Fruit fly (Drosophila melanogaster) whole organism, embryonic: ENCODE measurements around the gene St2.

ENCODE experiments used
- Atf-2 ChIP-seq: fragments of 200-800 bp; sonication (Bioruptor generic); optimal IDR thresholded peaks from 2 replicates; lab custom pipeline; 2016; ENCODE audit warnings: missing biosample characterization, missing genetic modification characterization
- B-H2 ChIP-seq: fragments of 200-800 bp; sonication (Bioruptor generic); optimal IDR thresholded peaks from 2 replicates; lab custom pipeline; 2018; ENCODE audit warnings: missing biosample characterization, mild to moderate bottlenecking, missing genetic modification characterization
- CG10267 ChIP-seq: fragments of 200-800 bp; sonication (Bioruptor generic); optimal IDR thresholded peaks from 2 replicates; lab custom pipeline; 2018; ENCODE audit warnings: missing biosample characterization, mild to moderate bottlenecking, missing genetic modification characterization, moderate library complexity
- CG10462 ChIP-seq: fragments of 200-800 bp; sonication (Bioruptor generic); optimal IDR thresholded peaks from 2 replicates; lab custom pipeline; 2016; ENCODE audit warnings: missing biosample characterization, missing genetic modification characterization
- CG14014 ChIP-seq: fragments of 200-800 bp; sonication (Bioruptor generic); IDR thresholded peaks from 2 replicates; pipeline ENCODE4 v1.3.6; 2022; ENCODE audit warnings: missing biosample characterization, missing genetic modification characterization
- CG15479 ChIP-seq: fragments of 200-800 bp; sonication (Bioruptor generic); optimal IDR thresholded peaks from 3 replicates; lab custom pipeline; 2019; ENCODE audit warnings: missing biosample characterization, mild to moderate bottlenecking, missing genetic modification characterization, moderate library complexity
- CG17186 ChIP-seq: fragments of 200-800 bp; sonication (Bioruptor generic); optimal IDR thresholded peaks from 3 replicates; lab custom pipeline; 2017; ENCODE audit warnings: missing biosample characterization, missing genetic modification reagents, missing genetic modification characterization
- CG17612 ChIP-seq: fragments of 200-800 bp; sonication (Bioruptor generic); IDR thresholded peaks from 2 replicates; pipeline ENCODE4 v1.3.6; 2022; ENCODE audit warnings: missing biosample characterization, missing genetic modification characterization
- CG1832 ChIP-seq: fragments of 200-800 bp; sonication (Bioruptor generic); optimal IDR thresholded peaks from 2 replicates; lab custom pipeline; 2017; ENCODE audit warnings: missing biosample characterization, mild to moderate bottlenecking, missing genetic modification characterization, inconsistent platforms
- CG18619 ChIP-seq: fragments of 200-800 bp; sonication (Bioruptor generic); optimal IDR thresholded peaks from 3 replicates; lab custom pipeline; 2017; ENCODE audit warnings: missing biosample characterization, mild to moderate bottlenecking, missing genetic modification characterization
- CG32772 ChIP-seq: fragments of 200-800 bp; sonication (Bioruptor generic); IDR thresholded peaks from 2 replicates; pipeline ENCODE4 v1.3.6; 2022; ENCODE audit warnings: missing biosample characterization, missing genetic modification characterization
- CG34422 ChIP-seq: fragments of 200-800 bp; sonication (Bioruptor generic); IDR thresholded peaks from 3 replicates; pipeline ENCODE4 v1.3.6; 2022; ENCODE audit warnings: missing biosample characterization, missing genetic modification characterization
- CG42726 ChIP-seq: fragments of 200-800 bp; sonication (Bioruptor generic); IDR thresholded peaks from 2 replicates; pipeline ENCODE4 v1.3.6; 2022; ENCODE audit warnings: missing biosample characterization, missing genetic modification characterization; ENCODE audit not compliant: partially characterized antibody
- CG4404 ChIP-seq: fragments of 200-800 bp; sonication (Bioruptor generic); IDR thresholded peaks from 2 replicates; pipeline ENCODE4 v1.3.6; 2022; ENCODE audit warnings: missing biosample characterization, missing genetic modification characterization
- CG4707 ChIP-seq: fragments of 200-800 bp; sonication (Bioruptor generic); optimal IDR thresholded peaks from 2 replicates; lab custom pipeline; 2018; ENCODE audit warnings: missing biosample characterization, mild to moderate bottlenecking, missing genetic modification characterization, moderate library complexity
- CG6654 ChIP-seq: fragments of 200-800 bp; sonication (Bioruptor generic); optimal IDR thresholded peaks from 2 replicates; lab custom pipeline; 2017; ENCODE audit warnings: missing biosample characterization, mild to moderate bottlenecking, missing genetic modification characterization
- CG6683 ChIP-seq: fragments of 200-800 bp; sonication (Bioruptor generic); optimal IDR thresholded peaks from 2 replicates; lab custom pipeline; 2017; ENCODE audit warnings: missing biosample characterization, mild to moderate bottlenecking, missing genetic modification characterization, missing genetic modification reagents
- CG7963 ChIP-seq: fragments of 200-800 bp; sonication (Bioruptor generic); IDR thresholded peaks from 3 replicates; pipeline ENCODE4 v1.3.6; 2022; ENCODE audit warnings: missing biosample characterization, missing genetic modification characterization; ENCODE audit not compliant: partially characterized antibody
- CTCF ChIP-seq: fragments of 200-800 bp; sonication (Bioruptor generic); optimal IDR thresholded peaks from 2 replicates; lab custom pipeline; 2017; ENCODE audit warnings: missing biosample characterization, mild to moderate bottlenecking, missing genetic modification characterization, moderate library complexity
- D ChIP-seq, 2 experiments: fragments of 200-800 bp in 1 of 2; fragments of >200 bp in 1 of 2; sonication (Bioruptor generic) in 1 of 2; optimal IDR thresholded peaks; 2 replicates in 1 of 2; 3 replicates in 1 of 2; lab custom pipeline; 2017; ENCODE audit warnings: mild to moderate bottlenecking in 1 of 2, missing biosample characterization in 1 of 2, missing genetic modification characterization in 1 of 2, missing genetic modification reagents in 1 of 2
- Dad ChIP-seq: fragments of 200-800 bp; sonication (Bioruptor generic); optimal IDR thresholded peaks from 3 replicates; lab custom pipeline; 2016; ENCODE audit warnings: missing biosample characterization, missing genetic modification characterization
- Dll ChIP-seq: fragments of 200-800 bp; sonication (Bioruptor generic); IDR thresholded peaks from 4 replicates; pipeline ENCODE4 v1.3.6; 2022; ENCODE audit warnings: missing biosample characterization, missing genetic modification characterization; ENCODE audit not compliant: partially characterized antibody
- Doc2 ChIP-seq: fragments of 200-800 bp; sonication (Bioruptor generic); IDR thresholded peaks from 2 replicates; pipeline ENCODE4 v1.3.6; 2022; ENCODE audit warnings: missing biosample characterization, missing genetic modification characterization
- Gug ChIP-seq: fragments of 200-800 bp; sonication (Bioruptor generic); IDR thresholded peaks from 4 replicates; pipeline ENCODE4 v1.3.6; 2022; ENCODE audit warnings: missing biosample characterization, missing genetic modification characterization
- HLH54F ChIP-seq: fragments of 200-800 bp; sonication (Bioruptor generic); optimal IDR thresholded peaks from 3 replicates; lab custom pipeline; 2016; ENCODE audit warnings: missing biosample characterization, missing genetic modification characterization
- HmgZ ChIP-seq: fragments of 200-800 bp; sonication (Bioruptor generic); optimal IDR thresholded peaks from 2 replicates; lab custom pipeline; 2018; ENCODE audit warnings: missing biosample characterization, mild to moderate bottlenecking, missing genetic modification characterization
- Jarid2 ChIP-seq: fragments of 200-800 bp; sonication (Bioruptor generic); optimal IDR thresholded peaks from 3 replicates; lab custom pipeline; 2017; ENCODE audit warnings: mild to moderate bottlenecking, missing biosample characterization, missing genetic modification reagents, missing genetic modification characterization
- MESR4 ChIP-seq: fragments of 200-800 bp; sonication (Bioruptor generic); optimal IDR thresholded peaks from 2 replicates; lab custom pipeline; 2018; ENCODE audit warnings: missing biosample characterization, mild to moderate bottlenecking, missing genetic modification characterization, moderate library complexity
- Max ChIP-seq: fragments of 200-800 bp; sonication (Bioruptor generic); optimal IDR thresholded peaks from 2 replicates; lab custom pipeline; 2016; ENCODE audit warnings: missing biosample characterization, mild to moderate bottlenecking, missing genetic modification characterization
- Med ChIP-seq: fragments of 200-800 bp; sonication (Bioruptor generic); peaks from one replicate; lab custom pipeline; 2016; ENCODE audit warnings: missing biosample characterization, missing genetic modification characterization, mild to moderate bottlenecking, inconsistent platforms, moderate library complexity
- Nf-YA ChIP-seq: fragments of 200-800 bp; sonication (Bioruptor generic); IDR thresholded peaks from 2 replicates; pipeline ENCODE4 v1.3.6; 2022; ENCODE audit warnings: missing biosample characterization, missing genetic modification characterization
- Ravus ChIP-seq: fragments of 200-800 bp; sonication (Bioruptor generic); IDR thresholded peaks from 2 replicates; pipeline ENCODE4 v1.3.6; 2022; ENCODE audit warnings: missing biosample characterization, missing genetic modification characterization
- Scr ChIP-seq: fragments of 200-800 bp; sonication (Bioruptor generic); IDR thresholded peaks from 2 replicates; pipeline ENCODE4 v1.3.6; 2022; ENCODE audit warnings: missing biosample characterization, missing genetic modification characterization; ENCODE audit not compliant: partially characterized antibody
- Usf ChIP-seq: fragments of 200-800 bp; sonication (Bioruptor generic); optimal IDR thresholded peaks from 2 replicates; lab custom pipeline; 2017; ENCODE audit warnings: missing genotype, missing biosample characterization, missing genetic modification characterization
- ap ChIP-seq: fragments of 200-800 bp; sonication (Bioruptor generic); IDR thresholded peaks from 2 replicates; pipeline ENCODE4 v1.3.6; 2022; ENCODE audit warnings: missing biosample characterization, missing genetic modification characterization
- chinmo ChIP-seq: fragments of 200-800 bp; sonication (Bioruptor generic); IDR thresholded peaks from 4 replicates; pipeline ENCODE4 v1.3.6; 2022; ENCODE audit warnings: missing biosample characterization, missing genetic modification characterization; ENCODE audit not compliant: partially characterized antibody
- chm ChIP-seq: fragments of 200-800 bp; sonication (Bioruptor generic); IDR thresholded peaks from 2 replicates; pipeline ENCODE4 v1.3.6; 2022; ENCODE audit warnings: missing biosample characterization, missing genetic modification characterization
- ci ChIP-seq: fragments of 200-800 bp; sonication (Bioruptor generic); IDR thresholded peaks from 3 replicates; pipeline ENCODE4 v1.3.6; 2022; ENCODE audit warnings: missing biosample characterization, missing genetic modification characterization
- crp ChIP-seq, 2 experiments: fragments of 200-800 bp; sonication (Bioruptor generic); optimal IDR thresholded peaks; 2 replicates in 1 of 2; 3 replicates in 1 of 2; lab custom pipeline; 2017; ENCODE audit warnings: missing biosample characterization in 2 of 2, missing genetic modification characterization in 2 of 2, mild to moderate bottlenecking in 1 of 2, moderate library complexity in 1 of 2
- en ChIP-seq: fragments of 200-800 bp; sonication (Bioruptor generic); optimal IDR thresholded peaks from 2 replicates; lab custom pipeline; 2016; ENCODE audit warnings: missing biosample characterization, missing genetic modification characterization
- fd64A ChIP-seq: fragments of 200-800 bp; sonication (Bioruptor generic); optimal IDR thresholded peaks from 3 replicates; lab custom pipeline; 2018; ENCODE audit warnings: missing biosample characterization, mild to moderate bottlenecking, missing genetic modification characterization
- gro ChIP-seq: fragments of 200-800 bp; sonication (Bioruptor generic); optimal IDR thresholded peaks from 2 replicates; lab custom pipeline; 2016; ENCODE audit warnings: missing biosample characterization, missing genetic modification characterization
- maf-S ChIP-seq: fragments of 200-800 bp; sonication (Bioruptor generic); optimal IDR thresholded peaks from 2 replicates; lab custom pipeline; 2016; ENCODE audit warnings: missing biosample characterization, missing genetic modification characterization
- nau ChIP-seq: fragments of 200-800 bp; sonication (Bioruptor generic); optimal IDR thresholded peaks from 3 replicates; lab custom pipeline; 2017; ENCODE audit warnings: missing biosample characterization, mild to moderate bottlenecking, missing genetic modification characterization, missing genetic modification reagents
- oc ChIP-seq: fragments of 200-800 bp; sonication (Bioruptor generic); optimal IDR thresholded peaks from 2 replicates; lab custom pipeline; 2018; ENCODE audit warnings: missing biosample characterization, mild to moderate bottlenecking, missing genetic modification characterization, moderate library complexity
- pum ChIP-seq: fragments of 200-800 bp; sonication (Bioruptor generic); optimal IDR thresholded peaks from 2 replicates; lab custom pipeline; 2016; ENCODE audit warnings: missing biosample characterization, missing genetic modification characterization
- repo ChIP-seq: fragments of 200-800 bp; sonication (Bioruptor generic); optimal IDR thresholded peaks from 2 replicates; lab custom pipeline; 2016; ENCODE audit warnings: missing biosample characterization, missing genetic modification characterization
- ro ChIP-seq: fragments of 200-800 bp; sonication (Bioruptor generic); IDR thresholded peaks from 2 replicates; pipeline ENCODE4 v1.3.6; 2022; ENCODE audit warnings: missing biosample characterization, missing genetic modification characterization
- sisA ChIP-seq: fragments of 200-800 bp; sonication (Bioruptor generic); IDR thresholded peaks from 2 replicates; pipeline ENCODE4 v1.3.6; 2022; ENCODE audit warnings: missing biosample characterization, missing genetic modification characterization
- sna ChIP-seq: fragments of 200-800 bp; sonication (Bioruptor generic); IDR thresholded peaks from 2 replicates; pipeline ENCODE4 v1.3.6; 2022; ENCODE audit warnings: missing biosample characterization, missing genetic modification characterization; ENCODE audit not compliant: partially characterized antibody
- tap ChIP-seq: fragments of 200-800 bp; optimal IDR thresholded peaks from 3 replicates; lab custom pipeline; 2019; ENCODE audit warnings: missing biosample characterization, mild to moderate bottlenecking, missing genetic modification characterization, moderate library complexity
- tna ChIP-seq: fragments of 200-800 bp; sonication (Bioruptor generic); IDR thresholded peaks from 2 replicates; pipeline ENCODE4 v1.3.6; 2022; ENCODE audit warnings: missing biosample characterization, missing genetic modification characterization; ENCODE audit not compliant: partially characterized antibody

Gene St2

DNA sequence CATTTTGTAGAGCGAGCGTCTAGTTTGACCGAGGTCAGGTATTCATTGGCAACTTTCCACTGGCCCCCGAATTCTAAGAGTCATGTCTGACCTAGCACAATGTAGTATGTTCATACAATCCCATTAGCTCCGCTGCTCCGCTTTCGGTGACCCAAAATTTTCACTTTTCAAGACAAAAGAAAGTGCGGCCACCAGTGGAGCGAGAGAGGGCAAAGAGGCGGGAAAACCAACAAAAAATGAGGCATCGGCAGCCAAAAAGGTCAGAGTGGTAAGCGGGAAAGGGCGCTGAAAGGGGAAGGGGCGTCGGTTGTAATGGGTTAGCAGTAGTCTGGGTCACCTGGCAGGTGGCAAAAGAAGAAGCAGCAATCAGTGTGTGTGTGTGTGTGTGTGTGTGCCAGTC lies 36.1 kb upstream of the St2 start (continued):
- TF ChIP-seq Atf-2 (GFP tag; lab: Kevin White, UChicago) (no peak), B-H2 (GFP tag; lab: Kevin White, UChicago) (no peak), sisA (GFP tag; lab: Robert Waterston, UW) (no peak), Usf (GFP tag; lab: Kevin White, UChicago) (no peak), Med (GFP tag; lab: Kevin White, UChicago) (peak; percentile 38), CTCF (GFP tag; lab: Kevin White, UChicago) (no peak), CG4707 (GFP tag; lab: Kevin White, UChicago) (peak; percentile 18), Ravus (GFP tag; lab: Robert Waterston, UW) (no peak), Jarid2 (GFP tag; lab: Kevin White, UChicago) (no peak), CG17186 (GFP tag; lab: Kevin White, UChicago) (no peak), CG17612 (GFP tag; lab: Robert Waterston, UW) (no peak), HmgZ (no peak), CG7963 (GFP tag; lab: Robert Waterston, UW) (no peak), tap (tag; lab: Kevin White, UChicago) (no peak), Nf-YA (GFP tag; lab: Robert Waterston, UW) (no peak), oc (tag; lab: Kevin White, UChicago) (peak; percentile 46), nau (GFP tag; lab: Kevin White, UChicago) (no peak), chinmo (no peak), CG1832 (GFP tag; lab: Kevin White, UChicago) (no peak), Max (GFP tag; lab: Kevin White, UChicago) (no peak), ro (GFP tag; lab: Robert Waterston, UW) (no peak), chm (no peak), Doc2 (GFP tag; lab: Robert Waterston, UW) (no peak), Scr (GFP tag; lab: Robert Waterston, UW) (no peak), D (optimal IDR thresholded peaks at IDR 0.05; lab: Kevin White, UChicago) (no peak), D (GFP tag; optimal IDR thresholded peaks at IDR 0.05; lab: Kevin White, UChicago) (no peak), CG32772 (GFP tag; lab: Robert Waterston, UW) (no peak), tna (no peak), Gug (GFP tag; lab: Robert Waterston, UW) (no peak), crp (GFP tag; optimal IDR thresholded peaks at IDR 0.05; lab: Kevin White, UChicago) (no peak), CG4404 (GFP tag; lab: Robert Waterston, UW) (no peak), CG6683 (no peak), CG14014 (GFP tag; lab: Robert Waterston, UW) (no peak), CG42726 (GFP tag; lab: Robert Waterston, UW) (no peak), CG6654 (no peak), Dll (GFP tag; lab: Robert Waterston, UW) (no peak), en (GFP tag; lab: Kevin White, UChicago) (no peak), Dad (GFP tag; lab: Kevin White, UChicago) (no peak), CG10462 (no peak), sna (GFP tag; lab: Robert Waterston, UW) (no peak), gro (GFP tag; lab: Kevin White, UChicago) (no peak), ci (GFP tag; lab: Robert Waterston, UW) (no peak), repo (GFP tag; lab: Kevin White, UChicago) (no peak), fd64A (peak; percentile 33), CG10267 (tag; lab: Kevin White, UChicago) (no peak), MESR4 (GFP tag; lab: Kevin White, UChicago) (no peak), HLH54F (GFP tag; lab: Kevin White, UChicago) (no peak), ap (GFP tag; lab: Robert Waterston, UW) (no peak), pum (GFP tag; lab: Kevin White, UChicago) (no peak), CG15479 (GFP tag; lab: Kevin White, UChicago) (no peak), CG18619 (GFP tag; lab: Kevin White, UChicago) (no peak), maf-S (GFP tag; lab: Kevin White, UChicago) (no peak), CG34422 (GFP tag; lab: Robert Waterston, UW) (no peak)
